Worm (Caenorhabditis elegans): ENCODE data around the gene srlf-28.

- TF ChIP-seq unc-3 (GFP tag; conservative IDR thresholded peaks at IDR 0.05) (no peak), unc-3 (tag; optimal IDR thresholded peaks at IDR 0.05) (no peak), nfya-1 (tag; optimal IDR thresholded peaks at IDR 0.05) (no peak), ets-4 (tag; optimal IDR thresholded peaks at IDR 0.05) (no peak), sdc-2 (tag; optimal IDR thresholded peaks at IDR 0.05) (no peak), hlh-30 (tag; optimal IDR thresholded peaks at IDR 0.05; ENCODE audit: insufficient read depth) (no peak), ceh-9 (tag; optimal IDR thresholded peaks at IDR 0.05) (no peak), odd-2 (tag; optimal IDR thresholded peaks at IDR 0.05) (no peak), nhr-11 (tag; optimal IDR thresholded peaks at IDR 0.05) (no peak), pha-4 (tag; optimal IDR thresholded peaks at IDR 0.05) (no peak), ceh-19 (GFP tag; optimal IDR thresholded peaks at IDR 0.05) (no peak), C08G9.2 (tag; optimal IDR thresholded peaks at IDR 0.05) (no peak), hlh-6 (tag; optimal IDR thresholded peaks at IDR 0.05) (no peak), tbx-2 (tag; optimal IDR thresholded peaks at IDR 0.05) (no peak)
Observed at ce11 chrIV:14390023-14390614, 46.5 kb upstream of the srlf-28 start.

All from whole organism, late embryonic.